Fruit fly (Drosophila melanogaster) whole organism, embryonic: ENCODE measurements around the gene Rab3-GEF.

Source experiments
- Blimp-1 ChIP-seq: fragments of 200-800 bp; sonication (Bioruptor generic); optimal IDR thresholded peaks from 3 replicates; lab custom pipeline; 2018; ENCODE audit warnings: missing biosample characterization, missing genetic modification characterization, mild to moderate bottlenecking, moderate library complexity, missing genetic modification reagents
- CG12942 ChIP-seq: fragments of 200-800 bp; sonication (Bioruptor generic); optimal IDR thresholded peaks from 3 replicates; lab custom pipeline; 2016; ENCODE audit warnings: missing biosample characterization, missing genetic modification characterization
- CG13775 ChIP-seq: fragments of 200-800 bp; sonication (Bioruptor generic); optimal IDR thresholded peaks from 3 replicates; lab custom pipeline; 2017; ENCODE audit warnings: missing biosample characterization, mild to moderate bottlenecking, missing genetic modification characterization
- CG15269 ChIP-seq: fragments of 200-800 bp; sonication (Bioruptor generic); optimal IDR thresholded peaks from 2 replicates; lab custom pipeline; 2018; ENCODE audit warnings: missing biosample characterization, mild to moderate bottlenecking, missing genetic modification characterization, moderate library complexity
- CG30020 ChIP-seq: fragments of 200-800 bp; optimal IDR thresholded peaks from 2 replicates; lab custom pipeline; 2019; ENCODE audit warnings: missing biosample characterization, mild to moderate bottlenecking, missing genetic modification characterization, moderate library complexity
- CG3995 ChIP-seq: fragments of 200-800 bp; sonication (Bioruptor generic); optimal IDR thresholded peaks from 3 replicates; lab custom pipeline; 2016; ENCODE audit warnings: missing biosample characterization, missing genetic modification characterization
- CG42726 ChIP-seq: fragments of 200-800 bp; sonication (Bioruptor generic); IDR thresholded peaks from 2 replicates; pipeline ENCODE4 v1.3.6; 2022; ENCODE audit warnings: missing biosample characterization, missing genetic modification characterization; ENCODE audit not compliant: partially characterized antibody
- CG4404 ChIP-seq: fragments of 200-800 bp; sonication (Bioruptor generic); IDR thresholded peaks from 2 replicates; pipeline ENCODE4 v1.3.6; 2022; ENCODE audit warnings: missing biosample characterization, missing genetic modification characterization
- CG5245 ChIP-seq: fragments of 200-800 bp; sonication (Bioruptor generic); optimal IDR thresholded peaks from 3 replicates; lab custom pipeline; 2016; ENCODE audit warnings: missing biosample characterization, missing genetic modification characterization
- CG6683 ChIP-seq: fragments of 200-800 bp; sonication (Bioruptor generic); optimal IDR thresholded peaks from 2 replicates; lab custom pipeline; 2017; ENCODE audit warnings: missing biosample characterization, mild to moderate bottlenecking, missing genetic modification characterization, missing genetic modification reagents
- CG6854 ChIP-seq: fragments of 200-800 bp; sonication (Bioruptor generic); optimal IDR thresholded peaks from 3 replicates; lab custom pipeline; 2017; ENCODE audit warnings: missing biosample characterization, mild to moderate bottlenecking, missing genetic modification characterization
- CG7357 ChIP-seq: fragments of 200-800 bp; sonication (Bioruptor generic); IDR thresholded peaks from 3 replicates; pipeline ENCODE4 v1.3.6; 2022; ENCODE audit warnings: missing biosample characterization, missing genetic modification characterization
- CG8290 ChIP-seq, 3 experiments: fragments of 200-800 bp; sonication (Bioruptor generic); optimal IDR thresholded peaks; 2 replicates each; lab custom pipeline; 2016 to 2019; ENCODE audit warnings: missing biosample characterization in 3 of 3, missing genetic modification characterization in 3 of 3, mild to moderate bottlenecking in 2 of 3, moderate library complexity in 1 of 3
- Doc3 ChIP-seq: fragments of 200-800 bp; sonication (Bioruptor generic); IDR thresholded peaks from 3 replicates; pipeline ENCODE4 v1.3.6; 2022; ENCODE audit warnings: missing biosample characterization, missing genetic modification characterization; ENCODE audit not compliant: partially characterized antibody
- Eip74EF ChIP-seq, 2 experiments: fragments of 200-800 bp in 1 of 2; fragments of >200 bp in 1 of 2; sonication (Bioruptor generic) in 1 of 2; optimal IDR thresholded peaks; 2 replicates each; lab custom pipeline; 2017 to 2019; ENCODE audit warnings: missing biosample characterization in 2 of 2, missing genetic modification characterization in 2 of 2, mild to moderate bottlenecking in 1 of 2, moderate library complexity in 1 of 2
- Fer1 ChIP-seq: fragments of 200-800 bp; sonication (Bioruptor generic); optimal IDR thresholded peaks from 2 replicates; lab custom pipeline; 2017; ENCODE audit warnings: missing biosample characterization, mild to moderate bottlenecking, missing genetic modification characterization
- HLHmδ ChIP-seq: fragments of 200-800 bp; sonication (Bioruptor generic); optimal IDR thresholded peaks from 2 replicates; lab custom pipeline; 2018; ENCODE audit warnings: missing biosample characterization, mild to moderate bottlenecking, missing genetic modification characterization, moderate library complexity
- Hey ChIP-seq: fragments of 200-800 bp; sonication (Bioruptor generic); optimal IDR thresholded peaks from 3 replicates; lab custom pipeline; 2018; ENCODE audit warnings: missing biosample characterization, mild to moderate bottlenecking, missing genetic modification characterization
- Hr3 ChIP-seq: fragments of 200-800 bp; sonication (Bioruptor generic); optimal IDR thresholded peaks from 3 replicates; lab custom pipeline; 2016; ENCODE audit warnings: missing biosample characterization, missing genetic modification characterization
- NC2α ChIP-seq: fragments of 200-800 bp; sonication (Bioruptor generic); optimal IDR thresholded peaks from 2 replicates; lab custom pipeline; 2016; ENCODE audit warnings: missing biosample characterization, missing genetic modification characterization
- Nf-YA ChIP-seq: fragments of 200-800 bp; sonication (Bioruptor generic); IDR thresholded peaks from 2 replicates; pipeline ENCODE4 v1.3.6; 2022; ENCODE audit warnings: missing biosample characterization, missing genetic modification characterization
- Scr ChIP-seq: fragments of 200-800 bp; sonication (Bioruptor generic); IDR thresholded peaks from 2 replicates; pipeline ENCODE4 v1.3.6; 2022; ENCODE audit warnings: missing biosample characterization, missing genetic modification characterization; ENCODE audit not compliant: partially characterized antibody
- Sox100B ChIP-seq: fragments of 200-800 bp; sonication (Bioruptor generic); optimal IDR thresholded peaks from 3 replicates; lab custom pipeline; 2018; ENCODE audit warnings: missing biosample characterization, mild to moderate bottlenecking, missing genetic modification characterization
- Sox102F ChIP-seq: fragments of 200-800 bp; sonication (Bioruptor generic); optimal IDR thresholded peaks from 2 replicates; lab custom pipeline; 2018; ENCODE audit warnings: missing biosample characterization, mild to moderate bottlenecking, missing genetic modification characterization, moderate library complexity
- ap ChIP-seq: fragments of 200-800 bp; sonication (Bioruptor generic); IDR thresholded peaks from 2 replicates; pipeline ENCODE4 v1.3.6; 2022; ENCODE audit warnings: missing biosample characterization, missing genetic modification characterization
- btn ChIP-seq: fragments of 200-800 bp; sonication (Bioruptor generic); optimal IDR thresholded peaks from 2 replicates; lab custom pipeline; 2016; ENCODE audit warnings: missing biosample characterization, missing genetic modification characterization
- chinmo ChIP-seq: fragments of 200-800 bp; sonication (Bioruptor generic); IDR thresholded peaks from 4 replicates; pipeline ENCODE4 v1.3.6; 2022; ENCODE audit warnings: missing biosample characterization, missing genetic modification characterization; ENCODE audit not compliant: partially characterized antibody
- danr ChIP-seq: fragments of 200-800 bp; sonication (Bioruptor generic); IDR thresholded peaks from 2 replicates; pipeline ENCODE4 v1.3.6; 2022; ENCODE audit warnings: missing biosample characterization, missing genetic modification characterization
- dmrt99B ChIP-seq: fragments of 200-800 bp; sonication (Bioruptor generic); optimal IDR thresholded peaks from 2 replicates; lab custom pipeline; 2018; ENCODE audit warnings: missing biosample characterization, mild to moderate bottlenecking, missing genetic modification characterization, moderate library complexity
- ems ChIP-seq: fragments of 200-800 bp; sonication (Bioruptor generic); optimal IDR thresholded peaks from 3 replicates; lab custom pipeline; 2016; ENCODE audit warnings: missing biosample characterization, missing genetic modification characterization
- ewg ChIP-seq: fragments of 200-800 bp; sonication (Bioruptor generic); optimal IDR thresholded peaks from 3 replicates; lab custom pipeline; 2017; ENCODE audit warnings: mild to moderate bottlenecking, missing biosample characterization, missing genetic modification reagents, missing genetic modification characterization
- exex ChIP-seq: fragments of 200-800 bp; sonication (Bioruptor generic); optimal IDR thresholded peaks from 4 replicates; lab custom pipeline; 2018; ENCODE audit warnings: missing biosample characterization, mild to moderate bottlenecking, missing genetic modification characterization, moderate library complexity
- gcm ChIP-seq: fragments of 200-800 bp; sonication (Bioruptor generic); optimal IDR thresholded peaks from 2 replicates; lab custom pipeline; 2019; ENCODE audit warnings: missing biosample characterization, mild to moderate bottlenecking, missing genetic modification characterization, moderate library complexity
- gem ChIP-seq: fragments of 200-800 bp; sonication (Bioruptor generic); optimal IDR thresholded peaks from 2 replicates; lab custom pipeline; 2019; ENCODE audit warnings: missing biosample characterization, mild to moderate bottlenecking, missing genetic modification characterization, moderate library complexity
- gt ChIP-seq: fragments of 200-800 bp; sonication (Bioruptor generic); IDR thresholded peaks from 2 replicates; pipeline ENCODE4 v1.3.6; 2022; ENCODE audit warnings: missing biosample characterization, missing genetic modification characterization
- inv ChIP-seq: fragments of 200-800 bp; sonication (Bioruptor generic); IDR thresholded peaks from 2 replicates; pipeline ENCODE4 v1.3.6; 2022; ENCODE audit warnings: missing biosample characterization, missing genetic modification characterization; ENCODE audit not compliant: partially characterized antibody
- otp ChIP-seq: fragments of 200-800 bp; sonication (Bioruptor generic); IDR thresholded peaks from 3 replicates; pipeline ENCODE4, ENCODE4 v1.3.6; 2022; ENCODE audit warnings: missing biosample characterization, missing genetic modification characterization
- pan ChIP-seq, 4 experiments: fragments of >200 bp in 3 of 4; fragments of 200-800 bp in 1 of 4; sonication (Bioruptor generic) in 1 of 4; optimal IDR thresholded peaks in 3 of 4; IDR thresholded peaks in 1 of 4; 2 replicates each; pipeline versions ENCODE4 v1.3.6 to Lab custom; 2017 to 2022; ENCODE audit warnings: missing biosample characterization in 2 of 4, missing genetic modification characterization in 2 of 4, mixed read lengths in 1 of 4
- psq ChIP-seq: fragments of 200-800 bp; sonication (Bioruptor generic); optimal IDR thresholded peaks from 2 replicates; lab custom pipeline; 2017; ENCODE audit warnings: missing biosample characterization, missing genetic modification characterization
- pum ChIP-seq: fragments of 200-800 bp; sonication (Bioruptor generic); optimal IDR thresholded peaks from 2 replicates; lab custom pipeline; 2016; ENCODE audit warnings: missing biosample characterization, missing genetic modification characterization
- seq ChIP-seq: fragments of 200-800 bp; sonication (Bioruptor generic); IDR thresholded peaks from 2 replicates; pipeline ENCODE4 v1.3.6; 2022; ENCODE audit warnings: missing biosample characterization, missing genetic modification characterization
- slou ChIP-seq: fragments of 200-800 bp; sonication (Bioruptor generic); optimal IDR thresholded peaks from 3 replicates; lab custom pipeline; 2016; ENCODE audit warnings: missing biosample characterization, missing genetic modification characterization
- sob ChIP-seq: fragments of 200-800 bp; sonication (Bioruptor generic); IDR thresholded peaks from 2 replicates; pipeline ENCODE4 v1.3.6; 2022; ENCODE audit warnings: missing biosample characterization, missing genetic modification characterization
- stwl ChIP-seq: fragments of 200-800 bp; sonication (Bioruptor generic); optimal IDR thresholded peaks from 3 replicates; lab custom pipeline; 2018; ENCODE audit warnings: missing biosample characterization, mild to moderate bottlenecking, missing genetic modification characterization, moderate library complexity
- usp ChIP-seq: fragments of >200 bp; optimal IDR thresholded peaks from 2 replicates; lab custom pipeline; 2017; ENCODE audit warnings: missing biosample characterization, missing genetic modification characterization
- zen ChIP-seq: fragments of 200-800 bp; sonication (Bioruptor generic); optimal IDR thresholded peaks from 3 replicates; lab custom pipeline; 2018; ENCODE audit warnings: missing biosample characterization, mild to moderate bottlenecking, missing genetic modification characterization, moderate library complexity
- zf30C ChIP-seq: fragments of 200-800 bp; sonication (Bioruptor generic); optimal IDR thresholded peaks from 3 replicates; lab custom pipeline; 2018; ENCODE audit warnings: missing biosample characterization, mild to moderate bottlenecking, missing genetic modification characterization

Gene Rab3-GEF

dm6 chrX:15085777-15086510, 3.5 kb upstream of the Rab3-GEF start, which contains the start of the genes CG15027 and Dbct:
CG15027 (minus strand) TSS chrX:15085827.
Dbct (plus strand) TSS chrX:15086125.
- TF ChIP-seq chinmo (GFP tag; lab: Robert Waterston, UW) (0 out of 4 replicates have a peak, but pooled peaks have one; percentile 62), ap (0 out of 2 replicates have a peak, but pooled peaks have one; percentile 29), slou (no peak), Fer1 (peak; percentile 38), pan (optimal IDR thresholded peaks at IDR 0.05; lab: Kevin White, UChicago) (no peak), pan (GFP tag; optimal IDR thresholded peaks at IDR 0.05 in 1 of 2, IDR thresholded peaks at IDR 0.05 in 1 of 2) (peak in 1 of 2 experiments; percentile 73), zf30C (peak; percentile 89), zen (peak; percentile 57), stwl (peak; percentile 39), CG7357 (0 out of 3 replicates have a peak, but pooled peaks have one; percentile 35), gcm (GFP tag; lab: Kevin White, UChicago) (peak; percentile 41), gem (tag; lab: Kevin White, UChicago) (peak; percentile 82), Doc3 (GFP tag; lab: Robert Waterston, UW) (peak; percentile 73; the same call in 2 of the 3 replicates), exex (tag; lab: Kevin White, UChicago) (peak; percentile 42), sob (peak; percentile 63), Hey (tag; lab: Kevin White, UChicago) (no peak), CG3995 (no peak), Hr3 (GFP tag; lab: Kevin White, UChicago) (peak; percentile 55), danr (GFP tag; lab: Robert Waterston, UW) (peak; percentile 64), CG6854 (no peak), CG6683 (GFP tag; lab: Kevin White, UChicago) (no peak), CG13775 (GFP tag; lab: Kevin White, UChicago) (peak; percentile 68), Sox100B (GFP tag; lab: Kevin White, UChicago) (peak; percentile 44), gt (peak; percentile 41; the same call in 1 of the 2 replicates), HLHmδ (GFP tag; lab: Kevin White, UChicago) (no peak), ems (GFP tag; lab: Kevin White, UChicago) (no peak), CG8290 (GFP tag; optimal IDR thresholded peaks at IDR 0.05; lab: Kevin White, UChicago) (peak; percentile 57), CG8290 (tag; optimal IDR thresholded peaks at IDR 0.05; lab: Kevin White, UChicago) (peak in 1 of 2 experiments; percentile 41), CG4404 (GFP tag; lab: Robert Waterston, UW) (peak; percentile 59), NC2α (GFP tag; lab: Kevin White, UChicago) (no peak), Blimp-1 (GFP tag; lab: Kevin White, UChicago) (peak; percentile 47), btn (GFP tag; lab: Kevin White, UChicago) (no peak), CG12942 (peak; percentile 72), CG42726 (GFP tag; lab: Robert Waterston, UW) (no peak), ewg (GFP tag; lab: Kevin White, UChicago) (peak; percentile 19), inv (GFP tag; lab: Robert Waterston, UW) (peak; percentile 62), CG15269 (peak; percentile 65), CG5245 (GFP tag; lab: Kevin White, UChicago) (peak; percentile 16), otp (no peak), Scr (peak; percentile 84), CG30020 (peak; percentile 37), psq (peak; percentile 28), Eip74EF (GFP tag; optimal IDR thresholded peaks at IDR 0.05; lab: Kevin White, UChicago) (no peak), usp (GFP tag; lab: Kevin White, UChicago) (no peak), pum (no peak), Sox102F (GFP tag; lab: Kevin White, UChicago) (peak; percentile 65), dmrt99B (tag; lab: Kevin White, UChicago) (peak; percentile 52), Nf-YA (GFP tag; lab: Robert Waterston, UW) (peak; percentile 18; the same call in 1 of the 2 replicates), seq (GFP tag; lab: Robert Waterston, UW) (no peak)
